Fruit fly (Drosophila melanogaster): Measurements from ENCODE around the gene Or2a.

The Or2a gene

DNA sequence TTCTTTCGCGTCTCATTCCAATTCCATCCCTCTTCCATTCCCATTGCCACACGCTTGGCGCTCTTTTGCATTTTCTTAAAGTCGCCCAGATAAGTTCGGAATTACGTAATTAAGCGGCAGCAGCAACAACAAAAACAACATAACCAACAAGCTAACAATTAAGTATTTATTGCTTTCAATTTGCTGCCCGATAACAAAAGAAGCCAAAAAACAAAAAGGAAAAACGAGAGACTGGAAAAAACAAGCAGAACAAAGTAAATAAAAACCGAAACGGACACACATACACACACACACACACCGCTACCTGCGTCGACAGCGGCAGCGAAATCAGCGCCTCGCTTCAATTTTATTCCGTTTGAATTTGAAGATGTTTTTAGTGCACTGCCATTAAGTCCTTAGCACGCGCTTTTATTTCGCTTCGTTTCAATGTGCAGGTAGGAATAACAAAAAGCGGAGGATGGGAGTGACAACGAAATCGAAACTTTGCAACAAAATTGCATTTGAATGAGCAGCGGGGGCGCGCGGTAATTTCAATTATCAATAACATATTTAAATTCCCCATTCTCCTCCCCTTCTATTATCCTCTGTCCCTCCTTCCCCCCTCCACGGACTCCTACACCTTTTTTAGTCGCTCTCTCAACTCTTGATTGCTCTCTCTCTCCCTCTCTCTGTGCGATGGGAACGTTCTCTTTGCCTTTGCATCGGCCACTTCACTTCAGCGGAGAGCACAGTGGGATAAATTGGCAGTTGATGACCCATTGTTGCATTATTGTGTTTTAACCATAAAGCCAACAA, 49.6 kb downstream of the Or2a start, which contains the start of gene Raf (continued):
- TF ChIP-seq CG12104 (GFP tag; optimal IDR thresholded peaks at IDR 0.05) (no peak), HLH54F (GFP tag; optimal IDR thresholded peaks at IDR 0.05) (no peak), Bdp1 (GFP tag; optimal IDR thresholded peaks at IDR 0.05) (no peak), CG12299 (tag; optimal IDR thresholded peaks at IDR 0.05) (no peak), otp (GFP tag; IDR thresholded peaks at IDR 0.05) (peak; percentile 64; the same call in 2 of the 3 replicates), nau (GFP tag; optimal IDR thresholded peaks at IDR 0.05) (peak; percentile 89), abd-A (tag; optimal IDR thresholded peaks at IDR 0.05) (no peak), stc (GFP tag; IDR thresholded peaks at IDR 0.05) (no peak), wek (GFP tag; optimal IDR thresholded peaks at IDR 0.05) (no peak), pros (GFP tag; optimal IDR thresholded peaks at IDR 0.05) (peak; percentile 19), CG2712 (tag; optimal IDR thresholded peaks at IDR 0.05) (no peak), corto (GFP tag; optimal IDR thresholded peaks at IDR 0.05) (no peak), CG3281 (GFP tag; optimal IDR thresholded peaks at IDR 0.05) (no peak), grau (tag; optimal IDR thresholded peaks at IDR 0.05) (no peak), sr (GFP tag; IDR thresholded peaks at IDR 0.05) (no peak), pb (GFP tag; optimal IDR thresholded peaks at IDR 0.05) (no peak), Antp (GFP tag; optimal IDR thresholded peaks at IDR 0.05) (no peak), Adf1 (GFP tag; IDR thresholded peaks at IDR 0.05) (peak; percentile 71), CG3726 (GFP tag; IDR thresholded peaks at IDR 0.05) (0 out of 3 replicates have a peak, but pooled peaks have one; percentile 71), gsb-n (tag; optimal IDR thresholded peaks at IDR 0.05) (no peak), CG7745 (tag; optimal IDR thresholded peaks at IDR 0.05) (no peak), peb (GFP tag; IDR thresholded peaks at IDR 0.05) (0 out of 2 replicates have a peak, but pooled peaks have one; percentile 6), CG2678 (tag; optimal IDR thresholded peaks at IDR 0.05) (no peak), CG14050 (GFP tag; IDR thresholded peaks at IDR 0.05) (no peak), jigr1 (GFP tag; IDR thresholded peaks at IDR 0.05) (peak; percentile 78; the same call in 1 of the 3 replicates), HHEX (GFP tag; optimal IDR thresholded peaks at IDR 0.05) (no peak), Pdp1 (GFP tag; optimal IDR thresholded peaks at IDR 0.05) (peak in 1 of 2 experiments; percentile 84), slp2 (GFP tag; optimal IDR thresholded peaks at IDR 0.05) (no peak), bbx (GFP tag; IDR thresholded peaks at IDR 0.05; ENCODE audit: partially characterized antibody) (no peak), al (GFP tag; IDR thresholded peaks at IDR 0.05) (no peak), chn (GFP tag; optimal IDR thresholded peaks at IDR 0.05) (no peak), disco-r (GFP tag; optimal IDR thresholded peaks at IDR 0.05) (no peak), CHES-1-like (GFP tag; optimal IDR thresholded peaks at IDR 0.05) (no peak), pho (GFP tag; optimal IDR thresholded peaks at IDR 0.05) (no peak), Hr78 (GFP tag; optimal IDR thresholded peaks at IDR 0.05) (no peak), CG9727 (GFP tag; optimal IDR thresholded peaks at IDR 0.05) (no peak), CG15514 (GFP tag; optimal IDR thresholded peaks at IDR 0.05) (no peak), CG12659 (GFP tag; optimal IDR thresholded peaks at IDR 0.05) (no peak), CG6854 (GFP tag; optimal IDR thresholded peaks at IDR 0.05) (no peak), CG8388 (GFP tag; optimal IDR thresholded peaks at IDR 0.05) (no peak), tgo (GFP tag; IDR thresholded peaks at IDR 0.05) (no peak), CG17612 (GFP tag; IDR thresholded peaks at IDR 0.05) (no peak), Sox102F (GFP tag; optimal IDR thresholded peaks at IDR 0.05) (no peak), Hmr (GFP tag; optimal IDR thresholded peaks at IDR 0.05) (no peak), Usf (GFP tag; optimal IDR thresholded peaks at IDR 0.05) (no peak), Poxn (GFP tag; IDR thresholded peaks at IDR 0.05) (no peak), tll (GFP tag; optimal IDR thresholded peaks at IDR 0.05) (no peak), dm (GFP tag; optimal IDR thresholded peaks at IDR 0.05) (no peak), scrt (GFP tag; optimal IDR thresholded peaks at IDR 0.05) (no peak)
